Fruit fly (Drosophila melanogaster) whole organism, embryonic: ENCODE data around the gene CG42366.

Source experiments
- CG1024 ChIP-seq: fragments of 200-800 bp; sonication (Bioruptor generic); IDR thresholded peaks from 2 replicates; pipeline ENCODE4 v1.3.6; 2022; ENCODE audit warnings: missing biosample characterization, missing genetic modification characterization
- CG18619 ChIP-seq: fragments of 200-800 bp; sonication (Bioruptor generic); optimal IDR thresholded peaks from 3 replicates; lab custom pipeline; 2017; ENCODE audit warnings: missing biosample characterization, mild to moderate bottlenecking, missing genetic modification characterization
- CG6791 ChIP-seq: fragments of 200-800 bp; sonication (Bioruptor generic); IDR thresholded peaks from 3 replicates; pipeline ENCODE4 v1.3.6; 2022; ENCODE audit warnings: missing biosample characterization, missing genetic modification characterization; ENCODE audit not compliant: partially characterized antibody
- CG9215 ChIP-seq: fragments of 200-800 bp; sonication (Bioruptor generic); IDR thresholded peaks from 2 replicates; pipeline ENCODE4 v1.3.6; 2022; ENCODE audit warnings: missing biosample characterization, missing genetic modification characterization
- ERR ChIP-seq: fragments of 200-800 bp; sonication (Bioruptor generic); optimal IDR thresholded peaks from 2 replicates; lab custom pipeline; 2016; ENCODE audit warnings: missing biosample characterization, missing genetic modification characterization
- Mrtf ChIP-seq: fragments of 200-800 bp; sonication (Bioruptor generic); IDR thresholded peaks from 3 replicates; pipeline ENCODE4 v1.3.6; 2022; ENCODE audit warnings: missing biosample characterization, missing genetic modification characterization
- bigmax ChIP-seq: fragments of 200-800 bp; sonication (Bioruptor generic); optimal IDR thresholded peaks from 2 replicates; lab custom pipeline; 2018; ENCODE audit warnings: missing biosample characterization, mild to moderate bottlenecking, missing genetic modification characterization
- mirr ChIP-seq: fragments of 200-800 bp; sonication (Bioruptor generic); optimal IDR thresholded peaks from 3 replicates; lab custom pipeline; 2018; ENCODE audit warnings: missing biosample characterization, mild to moderate bottlenecking, missing genetic modification characterization

DNA sequence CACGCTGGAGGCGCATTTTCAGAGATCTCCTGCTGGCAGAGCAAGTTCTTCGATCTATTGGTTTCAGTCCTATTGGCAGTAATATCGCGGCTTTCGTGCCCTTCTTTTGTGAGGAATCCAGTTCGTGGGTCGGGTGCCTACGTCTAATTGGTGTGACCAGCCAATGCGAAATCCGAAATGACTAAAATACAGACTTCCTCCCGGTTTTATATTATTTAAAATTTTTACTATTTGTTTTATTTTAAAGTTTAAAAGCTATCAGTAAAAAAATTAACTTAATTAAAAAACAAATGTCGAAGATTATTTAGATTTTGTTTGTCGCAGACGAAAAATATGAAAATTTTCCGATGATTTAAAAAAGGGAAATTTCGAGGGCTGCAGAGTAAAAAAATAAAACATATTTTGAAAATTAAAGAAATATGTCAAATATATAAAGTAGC is 38.7 kb downstream of the CG42366 start, which contains the start of gene CG5850:
- TF ChIP-seq CG9215 (GFP tag; lab: Robert Waterston, UW) (no peak), CG18619 (GFP tag; lab: Kevin White, UChicago) (no peak), CG1024 (GFP tag; lab: Robert Waterston, UW) (no peak), mirr (GFP tag; lab: Kevin White, UChicago) (no peak), ERR (GFP tag; lab: Kevin White, UChicago) (no peak), CG6791 (GFP tag; lab: Robert Waterston, UW) (no peak), bigmax (GFP tag; lab: Kevin White, UChicago) (no peak), Mrtf (GFP tag; lab: Robert Waterston, UW) (no peak)
